Fruit fly (Drosophila melanogaster): ENCODE data around the gene CG7730.

The CG7730 gene

DNA sequence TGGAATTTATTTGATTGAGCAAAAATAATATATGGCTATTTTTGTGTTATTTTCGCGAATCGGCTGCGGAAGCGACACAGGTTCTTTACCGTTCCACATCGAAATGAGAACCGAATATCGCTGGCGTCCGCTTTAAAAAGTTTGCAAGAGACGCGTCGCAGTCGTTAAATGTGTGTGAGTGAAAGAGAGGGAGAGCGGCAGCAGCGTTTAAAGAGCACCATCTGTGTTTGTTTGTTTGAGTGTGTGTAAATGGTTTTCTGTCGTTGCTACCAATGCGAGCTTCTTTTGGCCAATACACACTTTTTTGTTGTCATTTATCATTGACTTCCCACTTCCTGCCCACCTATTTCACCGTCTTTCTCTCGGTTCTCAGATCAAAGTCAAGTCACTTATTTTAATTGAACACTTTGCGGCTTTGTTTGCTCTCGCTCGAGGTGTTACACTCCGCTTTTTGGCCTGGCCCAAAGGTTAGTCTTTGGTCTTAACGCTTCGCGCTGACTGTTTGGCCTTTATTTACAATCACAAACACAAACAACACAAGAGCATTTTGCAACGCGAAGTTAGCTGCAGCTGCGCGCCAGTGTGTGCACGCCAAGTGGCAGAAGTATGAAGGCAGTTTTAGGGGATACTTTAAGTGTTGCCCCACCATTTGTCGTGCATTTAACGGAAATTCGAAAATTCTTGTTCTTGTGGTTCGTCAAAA, 15.1 kb upstream of the CG7730 start, which contains the start of gene CG3764 (continued):
- TF ChIP-seq CG11247 (GFP tag; IDR thresholded peaks at IDR 0.05): 0 out of 2 replicates have a peak, but pooled peaks have one; percentile 49
- TF ChIP-seq Oaz (GFP tag; IDR thresholded peaks at IDR 0.05): 0 out of 2 replicates have a peak, but pooled peaks have one; percentile 37
- TF ChIP-seq CG9215 (GFP tag; IDR thresholded peaks at IDR 0.05): no peak
- peak; percentile 86 for TF ChIP-seq CG4707 (GFP tag; optimal IDR thresholded peaks at IDR 0.05)
- TF ChIP-seq sug (tag; optimal IDR thresholded peaks at IDR 0.05): peak; percentile 80
- TF ChIP-seq CG34376 (GFP tag; optimal IDR thresholded peaks at IDR 0.05): peak; percentile 95
- TF ChIP-seq croc (GFP tag; conservative IDR thresholded peaks at IDR 0.05): no peak; the same call in 2 of the 3 replicates
- peak; percentile 76 for TF ChIP-seq CG13424 (tag; optimal IDR thresholded peaks at IDR 0.05)
- peak; percentile 44 for TF ChIP-seq dmrt11E (tag; optimal IDR thresholded peaks at IDR 0.05)
- peak; percentile 43 for TF ChIP-seq Oli (tag; optimal IDR thresholded peaks at IDR 0.05)
- TF ChIP-seq run (tag; optimal IDR thresholded peaks at IDR 0.05): peak; percentile 66
- 0 out of 3 replicates have a peak, but pooled peaks have one; percentile 31 for TF ChIP-seq CG7357 (GFP tag; IDR thresholded peaks at IDR 0.05)
- TF ChIP-seq lilli (GFP tag; optimal IDR thresholded peaks at IDR 0.05): peak; percentile 42
- no peak for TF ChIP-seq Lpt (GFP tag; optimal IDR thresholded peaks at IDR 0.05)
- peak; percentile 92 for TF ChIP-seq CG15514 (GFP tag; optimal IDR thresholded peaks at IDR 0.05)

DNA sequence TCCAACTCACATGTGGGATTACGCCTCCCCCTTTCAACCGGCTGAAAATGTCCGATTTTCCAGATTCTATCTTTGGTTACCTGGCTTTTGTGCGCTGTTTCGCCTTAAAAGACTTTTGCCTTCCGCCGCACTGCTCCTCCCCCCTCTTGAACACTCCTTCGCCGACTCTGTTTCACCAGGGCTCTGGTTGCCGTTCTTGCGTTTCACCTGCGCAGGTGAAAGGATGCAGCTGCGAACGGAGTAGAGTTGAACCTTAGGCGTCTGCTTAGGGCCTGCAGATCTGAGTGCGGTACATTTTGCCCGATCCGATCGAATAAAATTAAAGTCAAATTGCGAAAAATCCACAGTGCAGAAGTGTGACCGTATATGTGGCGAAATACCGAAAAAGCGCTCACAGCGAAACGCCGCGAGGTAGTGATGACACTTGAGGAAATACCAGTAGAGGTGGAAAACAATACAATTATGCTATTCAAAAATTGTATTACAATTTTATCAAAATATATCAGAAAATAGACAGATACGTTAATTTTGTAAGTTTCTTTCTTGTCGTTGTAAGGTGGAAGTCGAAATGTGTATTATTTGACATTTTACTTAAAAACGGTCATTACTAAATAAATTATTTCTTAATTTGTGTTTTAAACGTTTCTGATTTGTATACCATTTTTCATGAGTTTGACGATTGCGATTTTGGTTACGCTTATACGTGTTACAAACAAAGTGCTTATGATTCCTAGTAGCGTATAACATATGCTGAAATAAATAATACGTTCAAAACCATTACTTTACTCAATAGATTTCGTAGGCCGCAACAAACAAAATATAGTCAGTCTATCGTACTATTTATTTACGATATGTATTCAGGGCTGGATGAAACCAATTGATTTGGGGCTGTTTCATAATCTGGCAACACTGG, 11.4 kb upstream of the CG7730 start, which contains the start of the genes CG6664 and CG7728:
Gene CG6664, minus strand, starts transcription at position 518 of the 913 bp plus-strand sequence.
Gene CG7728, plus strand, starts transcription at position 874 of the 913 bp plus-strand sequence.
- TF ChIP-seq CG18764 (GFP tag; optimal IDR thresholded peaks at IDR 0.05): no peak
- TF ChIP-seq trh (GFP tag; optimal IDR thresholded peaks at IDR 0.05): no peak
- TF ChIP-seq kah (GFP tag; optimal IDR thresholded peaks at IDR 0.05): no peak
- no peak for TF ChIP-seq CG1832 (GFP tag; optimal IDR thresholded peaks at IDR 0.05)
- peak; percentile 58 for TF ChIP-seq Hmr (GFP tag; optimal IDR thresholded peaks at IDR 0.05)
- no peak for TF ChIP-seq psq (GFP tag; optimal IDR thresholded peaks at IDR 0.05)
- no peak for TF ChIP-seq B-H2 (GFP tag; optimal IDR thresholded peaks at IDR 0.05)
- peak; percentile 72 for TF ChIP-seq Rfx (GFP tag; IDR thresholded peaks at IDR 0.05)
- TF ChIP-seq CG7839 (tag; optimal IDR thresholded peaks at IDR 0.05): no peak
- TF ChIP-seq CHES-1-like (GFP tag; optimal IDR thresholded peaks at IDR 0.05): no peak
- peak; percentile 47 for TF ChIP-seq CG1529 (GFP tag; optimal IDR thresholded peaks at IDR 0.05)
- no peak for TF ChIP-seq CG6175 (GFP tag; IDR thresholded peaks at IDR 0.05)
- TF ChIP-seq Hmx (GFP tag; optimal IDR thresholded peaks at IDR 0.05): no peak
- peak; percentile 13; the same call in 1 of the 2 replicates for TF ChIP-seq CG14667 (GFP tag; IDR thresholded peaks at IDR 0.05)
- peak; percentile 21; the same call in 1 of the 2 replicates for TF ChIP-seq lmd (GFP tag; IDR thresholded peaks at IDR 0.05)
- peak; percentile 34 for TF ChIP-seq shn (GFP tag; optimal IDR thresholded peaks at IDR 0.05)
- TF ChIP-seq CG8290 (GFP tag; optimal IDR thresholded peaks at IDR 0.05): peak; percentile 5
- TF ChIP-seq CG8290 (tag; optimal IDR thresholded peaks at IDR 0.05): peak; percentile 27 to 47
- TF ChIP-seq CG11085 (GFP tag; IDR thresholded peaks at IDR 0.05): no peak
- peak; percentile 36 for TF ChIP-seq tx (GFP tag; optimal IDR thresholded peaks at IDR 0.05)
- peak; percentile 12 for TF ChIP-seq Ets97D (GFP tag; optimal IDR thresholded peaks at IDR 0.05)
- no peak for TF ChIP-seq stc (GFP tag; IDR thresholded peaks at IDR 0.05)
- no peak for TF ChIP-seq CG10321 (GFP tag; IDR thresholded peaks at IDR 0.05)
- TF ChIP-seq Hsf (GFP tag; optimal IDR thresholded peaks at IDR 0.05): peak; percentile 46
- peak; percentile 89 for TF ChIP-seq Sry-δ (GFP tag; optimal IDR thresholded peaks at IDR 0.05)
- peak; percentile 74 for TF ChIP-seq sob (GFP tag; IDR thresholded peaks at IDR 0.05)
- TF ChIP-seq mld (GFP tag; IDR thresholded peaks at IDR 0.05; ENCODE audit: partially characterized antibody): no peak
- peak; percentile 66 for TF ChIP-seq mam (GFP tag; optimal IDR thresholded peaks at IDR 0.05)
- peak; percentile 29 for TF ChIP-seq CG3163 (GFP tag; optimal IDR thresholded peaks at IDR 0.05)
- no peak for TF ChIP-seq h (optimal IDR thresholded peaks at IDR 0.05)
- TF ChIP-seq kni (GFP tag; optimal IDR thresholded peaks at IDR 0.05): peak; percentile 43
- no peak for TF ChIP-seq Deaf1 (tag; optimal IDR thresholded peaks at IDR 0.05)
- peak; percentile 39 for TF ChIP-seq Dref (GFP tag; IDR thresholded peaks at IDR 0.05)
- TF ChIP-seq dmrt11E (tag; optimal IDR thresholded peaks at IDR 0.05): peak; percentile 57
